Fruit fly (Drosophila melanogaster): ENCODE data around the gene CG31909.

The CG31909 gene

dm6 chr2L:7258105-7258504, 793 bp downstream of the CG31909 start (continued):
- TF ChIP-seq CG4424 (GFP tag; optimal IDR thresholded peaks at IDR 0.05) (peak; percentile 54), Hr3 (GFP tag; optimal IDR thresholded peaks at IDR 0.05) (peak; percentile 57), Lim3 (GFP tag; IDR thresholded peaks at IDR 0.05) (no peak), CG18262 (tag; optimal IDR thresholded peaks at IDR 0.05) (peak; percentile 27), Deaf1 (tag; optimal IDR thresholded peaks at IDR 0.05) (peak; percentile 5), HLH4C (GFP tag; IDR thresholded peaks at IDR 0.05; ENCODE audit: partially characterized antibody) (peak; percentile 17; the same call in 1 of the 3 replicates), CG2199 (GFP tag; IDR thresholded peaks at IDR 0.05) (no peak), CG13624 (GFP tag; optimal IDR thresholded peaks at IDR 0.05) (peak; percentile 1), CG13775 (GFP tag; optimal IDR thresholded peaks at IDR 0.05) (no peak), Asciz (GFP tag; optimal IDR thresholded peaks at IDR 0.05) (no peak), Gsc (GFP tag; IDR thresholded peaks at IDR 0.05) (no peak), CG3281 (GFP tag; optimal IDR thresholded peaks at IDR 0.05) (no peak), CG2889 (GFP tag; IDR thresholded peaks at IDR 0.05) (no peak), CG11456 (GFP tag; IDR thresholded peaks at IDR 0.05) (peak; percentile 88), Dp (GFP tag; optimal IDR thresholded peaks at IDR 0.05) (peak; percentile 82), CG30403 (GFP tag; optimal IDR thresholded peaks at IDR 0.05) (peak; percentile 59), fd102C (GFP tag; optimal IDR thresholded peaks at IDR 0.05) (no peak), CG13424 (tag; optimal IDR thresholded peaks at IDR 0.05) (peak; percentile 42), Eip74EF (GFP tag; optimal IDR thresholded peaks at IDR 0.05) (no peak), CG1024 (GFP tag; IDR thresholded peaks at IDR 0.05) (no peak), Sox102F (GFP tag; optimal IDR thresholded peaks at IDR 0.05) (peak; percentile 65), Jarid2 (GFP tag; optimal IDR thresholded peaks at IDR 0.05) (peak; percentile 36), slbo (GFP tag; IDR thresholded peaks at IDR 0.05) (peak; percentile 79), CG43689 (GFP tag; IDR thresholded peaks at IDR 0.05) (no peak), YL-1 (GFP tag; optimal IDR thresholded peaks at IDR 0.05) (no peak), B-H1 (GFP tag; IDR thresholded peaks at IDR 0.05) (no peak), CG14710 (tag; optimal IDR thresholded peaks at IDR 0.05) (peak; percentile 38), slp2 (GFP tag; optimal IDR thresholded peaks at IDR 0.05) (peak; percentile 16), Hmx (GFP tag; optimal IDR thresholded peaks at IDR 0.05) (no peak), insv (GFP tag; optimal IDR thresholded peaks at IDR 0.05) (peak in 1 of 2 experiments; percentile 42), CG9797 (GFP tag; optimal IDR thresholded peaks at IDR 0.05) (no peak), sqz (GFP tag; optimal IDR thresholded peaks at IDR 0.05) (no peak), tin (GFP tag; optimal IDR thresholded peaks at IDR 0.05) (peak; percentile 71), br (optimal IDR thresholded peaks at IDR 0.05) (no peak), CG15696 (tag; optimal IDR thresholded peaks at IDR 0.05) (peak; percentile 65), jing (GFP tag; optimal IDR thresholded peaks at IDR 0.05) (no peak), CG4820 (GFP tag; optimal IDR thresholded peaks at IDR 0.05) (peak; percentile 35), gcm2 (GFP tag; optimal IDR thresholded peaks at IDR 0.05) (no peak), Opbp (GFP tag; IDR thresholded peaks at IDR 0.05; ENCODE audit: partially characterized antibody) (peak; percentile 53; the same call in 1 of the 3 replicates), NK7.1 (GFP tag; optimal IDR thresholded peaks at IDR 0.05) (no peak), CG15073 (GFP tag; optimal IDR thresholded peaks at IDR 0.05) (no peak), Ets97D (GFP tag; optimal IDR thresholded peaks at IDR 0.05) (peak; percentile 18), gsb (GFP tag; IDR thresholded peaks at IDR 0.05) (no peak), bsh (GFP tag; optimal IDR thresholded peaks at IDR 0.05) (peak in 1 of 2 experiments; percentile 41), CG3407 (GFP tag; optimal IDR thresholded peaks at IDR 0.05) (peak; percentile 28), CG8290 (GFP tag; optimal IDR thresholded peaks at IDR 0.05) (peak; percentile 47), CG8290 (tag; optimal IDR thresholded peaks at IDR 0.05) (peak in 1 of 2 experiments; percentile 76), Mrtf (GFP tag; IDR thresholded peaks at IDR 0.05) (peak; percentile 55; the same call in 2 of the 3 replicates), CG7963 (GFP tag; IDR thresholded peaks at IDR 0.05; ENCODE audit: partially characterized antibody) (no peak), hkb (optimal IDR thresholded peaks at IDR 0.05) (no peak), hkb (GFP tag; IDR thresholded peaks at IDR 0.05) (no peak), CG3995 (GFP tag; optimal IDR thresholded peaks at IDR 0.05) (no peak)
